Worm (Caenorhabditis elegans) whole organism, midembryonic: Measurements from ENCODE around the gene str-38.

Source experiments
- T22C8.4 ChIP-seq: fragments of 200-800 bp; sonication (Bioruptor generic); IDR thresholded peaks from 2 replicates; pipeline ENCODE4 v1.3.6; 2022; ENCODE audit warnings: missing genetic modification characterization, missing compliant biosample characterization
- cog-1 ChIP-seq: sonication (generic microtip); optimal IDR thresholded peaks from 2 replicates; lab custom pipeline; 2016; ENCODE audit warnings: missing genetic modification characterization, missing compliant biosample characterization
- flt-1 ChIP-seq: fragments of 200-800 bp; sonication (Bioruptor generic); IDR thresholded peaks from 2 replicates; pipeline ENCODE4 v1.3.6; 2022; ENCODE audit warnings: missing genetic modification characterization, missing compliant biosample characterization
- klf-2 ChIP-seq: fragments of 200-800 bp; sonication (Bioruptor generic); conservative IDR thresholded peaks from 2 replicates; pipeline ENCODE4 v1.3.6; 2022; ENCODE audit warnings: missing genetic modification reagents, missing genetic modification characterization, missing compliant biosample characterization
- med-1 ChIP-seq: sonication (generic microtip); optimal IDR thresholded peaks from 2 replicates; lab custom pipeline; 2017; ENCODE audit warnings: missing genetic modification characterization, mild to moderate bottlenecking, missing compliant biosample characterization, antibody characterized with exemption, missing genetic modification reagents; ENCODE audit not compliant: insufficient read depth
- ref-1 ChIP-seq: fragments of 200-800 bp; sonication (Bioruptor generic); conservative IDR thresholded peaks from 2 replicates; pipeline ENCODE4 v1.3.6; 2022; ENCODE audit warnings: missing genetic modification reagents, missing genetic modification characterization, missing compliant biosample characterization
- ztf-23 ChIP-seq: fragments of 200-800 bp; sonication (Bioruptor generic); IDR thresholded peaks from 2 replicates; pipeline ENCODE4 v1.3.6; 2022; ENCODE audit warnings: missing genetic modification reagents, missing genetic modification characterization, missing compliant biosample characterization
- ztf-29 ChIP-seq: fragments of 200-800 bp; sonication (Bioruptor generic); IDR thresholded peaks from 2 replicates; pipeline ENCODE4 v1.3.6; 2022; ENCODE audit warnings: missing genetic modification reagents, missing genetic modification characterization, missing compliant biosample characterization

ce11 chrV:15699799-15700198 lies 32.3 kb downstream of the str-38 start, which contains the start of gene nhr-199:
- TF ChIP-seq med-1 (GFP tag; lab: Kevin White, UChicago): no peak
- TF ChIP-seq flt-1: no peak
- TF ChIP-seq cog-1: no peak
- TF ChIP-seq ztf-29 (GFP tag; lab: Robert Waterston, UW): no peak
- TF ChIP-seq klf-2 (GFP tag; lab: Robert Waterston, UW): no peak
- no peak for TF ChIP-seq ref-1 (GFP tag; lab: Robert Waterston, UW)
- no peak for TF ChIP-seq T22C8.4 (GFP tag; lab: Robert Waterston, UW)
- no peak for TF ChIP-seq ztf-23 (GFP tag; lab: Robert Waterston, UW)
